Worm (Caenorhabditis elegans): Measurements from ENCODE around the gene fbxb-17.
A peak's percentile ranks its signal among the peaks of the same experiment; 100 is the strongest.
"Not testable (repeated sequence)": the region's sequence is repeated elsewhere in the genome, so short reads cannot be mapped to it uniquely, and the experiment has no call there.

Gene fbxb-17

DNA sequence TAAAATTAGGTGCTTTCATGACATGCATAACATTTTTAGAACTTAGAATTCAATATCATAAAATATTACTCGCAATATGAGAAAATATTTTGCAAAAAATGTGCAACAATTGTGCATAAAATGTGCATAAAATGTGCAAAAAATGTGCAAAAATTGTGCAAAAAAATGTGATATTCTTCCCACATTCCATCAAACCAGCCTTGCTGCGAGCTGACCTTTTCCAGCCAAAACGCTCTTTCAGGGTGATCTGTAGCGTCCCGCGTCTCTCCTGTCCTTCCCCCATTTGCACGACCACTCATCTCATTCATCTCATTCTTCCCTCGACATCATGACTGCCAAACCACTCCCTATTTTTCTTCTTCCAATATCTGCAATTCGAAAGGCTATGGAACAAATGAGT, at the start of gene fbxb-17:
Gene fbxb-17 (plus strand): TSS at position 301 of the 400 bp plus-strand sequence.
- TF ChIP-seq nhr-23 (tag; optimal IDR thresholded peaks at IDR 0.05) = peak; percentile 1
- no peak for TF ChIP-seq lin-39 (tag; optimal IDR thresholded peaks at IDR 0.05)

DNA sequence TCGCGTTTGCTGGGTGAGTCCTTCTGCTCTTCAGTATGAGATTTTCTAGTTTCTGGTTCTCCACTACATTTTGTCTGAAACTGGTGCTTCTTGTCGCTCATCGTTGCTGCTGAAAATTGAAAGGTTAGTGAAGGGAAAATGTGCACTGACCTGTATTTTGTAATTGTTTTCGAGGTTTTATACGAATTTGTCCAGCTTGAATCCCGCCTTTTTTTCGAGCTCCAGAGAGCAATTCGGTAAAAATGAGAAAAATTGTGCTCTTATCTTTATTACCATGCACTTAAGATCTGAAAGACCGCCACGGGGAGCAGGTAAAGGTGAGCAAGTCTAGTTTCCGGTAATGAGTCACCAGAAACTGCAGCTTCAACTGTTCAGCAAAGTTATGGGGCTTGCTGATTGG, 48.4 kb upstream of the fbxb-17 start, which contains the start of gene C08E3.15:
Gene C08E3.15 (minus strand): TSS at position 101 of the 400 bp plus-strand sequence.
- TF ChIP-seq zag-1, ceh-16, R02D3.7 (tag; optimal IDR thresholded peaks at IDR 0.05): not testable (repeated sequence)

DNA sequence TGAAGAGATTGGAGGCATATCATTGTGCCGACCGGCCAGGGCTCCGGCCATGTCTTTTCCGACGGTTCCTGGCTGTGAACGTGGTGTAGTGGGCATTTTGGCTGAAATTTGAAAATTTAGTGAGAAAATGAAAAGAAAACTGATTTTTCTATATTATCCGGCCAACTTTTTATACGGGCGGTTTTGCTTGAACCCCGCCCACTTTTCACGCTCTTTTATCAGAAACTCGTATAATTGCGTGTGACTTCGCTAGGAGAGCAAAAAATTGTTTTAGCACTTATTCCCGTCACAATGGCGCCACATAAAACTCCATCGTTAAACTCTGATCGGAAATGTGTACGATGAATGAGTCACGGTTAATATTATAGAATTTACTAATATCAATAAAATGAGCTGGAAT, 44.0 kb upstream of the fbxb-17 start, which contains the start of gene C08E3.13:
Gene C08E3.13 (minus strand): TSS at position 101 of the 400 bp plus-strand sequence.
- not testable (repeated sequence) for TF ChIP-seq nhr-12, nhr-25, C34F6.9 (tag; optimal IDR thresholded peaks at IDR 0.05)

DNA sequence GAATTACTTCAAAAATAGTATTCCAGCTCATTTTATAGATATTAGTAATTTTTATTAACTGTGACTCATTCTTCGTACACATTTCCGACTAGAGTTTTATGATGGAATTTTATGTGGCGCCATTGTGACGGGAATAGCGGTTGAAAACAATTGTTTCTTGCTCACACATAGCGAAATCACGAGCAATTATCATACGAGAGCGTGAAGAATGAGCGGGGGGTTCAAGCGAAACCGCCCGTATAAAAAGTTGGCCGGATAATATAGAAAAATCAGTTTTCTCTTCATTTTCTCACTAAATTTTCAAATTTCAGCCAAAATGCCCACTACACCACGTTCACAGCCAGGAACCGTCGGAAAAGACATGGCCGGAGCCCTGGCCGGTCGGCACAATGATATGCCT, 42.7 kb upstream of the fbxb-17 start, which contains the start of gene C08E3.1:
Gene C08E3.1 (plus strand): TSS at position 301 of the 400 bp plus-strand sequence.
- not testable (repeated sequence) for TF ChIP-seq alr-1 (tag; optimal IDR thresholded peaks at IDR 0.05); crh-2 (tag; optimal IDR thresholded peaks at IDR 0.05); Y55F3AM.14 (GFP tag; optimal IDR thresholded peaks at IDR 0.05)

DNA sequence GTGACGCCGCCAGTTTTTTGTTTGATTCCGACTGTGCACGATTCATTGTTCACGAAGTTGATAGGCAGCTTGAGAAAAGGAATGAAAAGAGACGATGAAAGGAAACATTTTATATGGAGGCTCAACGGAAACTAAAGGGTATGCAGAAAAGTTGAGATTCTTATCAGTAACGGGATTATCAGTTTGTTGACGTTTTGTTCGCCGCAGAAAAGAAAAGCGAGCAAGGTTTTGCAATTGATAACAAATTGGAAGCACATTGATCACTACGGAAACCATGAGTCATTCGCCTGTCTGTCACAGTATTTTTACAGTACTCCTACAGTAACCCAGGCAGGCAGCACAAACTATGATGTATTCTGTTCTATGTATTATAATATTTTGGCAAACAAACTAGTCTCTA, 40.2 kb upstream of the fbxb-17 start:
- TF ChIP-seq ceh-16 (tag; optimal IDR thresholded peaks at IDR 0.05) = no peak
- no peak for TF ChIP-seq nhr-21 (tag; optimal IDR thresholded peaks at IDR 0.05)
- no peak for TF ChIP-seq lin-11 (tag; optimal IDR thresholded peaks at IDR 0.05)
- no peak for TF ChIP-seq lin-13 (GFP tag; optimal IDR thresholded peaks at IDR 0.05)
- peak; percentile 41 for TF ChIP-seq fos-1 (tag; optimal IDR thresholded peaks at IDR 0.05)

DNA sequence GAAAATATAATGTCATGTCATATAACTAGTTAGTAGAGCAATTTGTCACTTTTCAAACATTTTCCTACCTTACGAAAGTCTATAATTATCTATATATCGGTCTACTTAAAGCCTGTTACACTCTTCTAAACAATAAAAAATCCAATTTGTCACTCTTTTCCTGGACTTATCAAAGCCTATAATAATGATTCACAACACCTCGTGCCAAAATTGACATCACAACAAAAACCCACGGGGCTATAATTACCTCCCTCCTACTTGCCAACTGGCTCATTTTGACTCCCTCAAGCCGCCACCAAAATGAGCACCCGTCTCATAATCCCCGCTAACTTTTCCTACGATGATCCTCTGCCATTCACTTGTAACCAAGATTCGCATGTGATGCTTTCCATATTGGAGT, 39.8 kb upstream of the fbxb-17 start, which contains the start of gene srg-20:
Gene srg-20 (plus strand): TSS at position 301 of the 400 bp plus-strand sequence.
- not testable (repeated sequence) for TF ChIP-seq sem-4, mab-5, gmeb-1 (tag; optimal IDR thresholded peaks at IDR 0.05)

DNA sequence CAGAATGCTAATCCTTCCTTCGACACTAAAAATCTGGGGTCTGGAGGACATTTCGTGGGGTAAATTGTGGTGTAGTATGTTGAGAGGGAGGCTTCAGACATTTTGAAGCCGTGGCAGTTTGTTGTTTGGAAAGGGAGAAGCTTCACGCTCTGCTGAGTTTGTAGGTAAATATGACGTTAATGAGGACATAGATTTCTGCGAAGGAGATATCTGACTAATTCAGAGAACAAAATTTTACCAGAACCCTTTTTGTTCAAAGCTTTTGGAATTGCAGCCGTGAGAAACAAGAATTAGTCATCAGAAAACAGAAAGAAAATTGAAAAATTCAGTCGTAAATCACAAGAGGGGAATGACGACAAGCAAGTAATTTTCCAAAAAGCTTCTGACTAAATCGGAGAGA, 35.7 kb upstream of the fbxb-17 start, which contains the start of gene srh-72:
Gene srh-72 (minus strand): TSS at position 101 of the 400 bp plus-strand sequence.
- TF ChIP-seq blmp-1 (tag; optimal IDR thresholded peaks at IDR 0.05; ENCODE audit: insufficient read depth) (no peak), snpc-4 (tag; optimal IDR thresholded peaks at IDR 0.05) (no peak), F13H6.1 (tag; optimal IDR thresholded peaks at IDR 0.05) (no peak), elt-3 (tag; optimal IDR thresholded peaks at IDR 0.05) (no peak), lin-11 (tag; optimal IDR thresholded peaks at IDR 0.05) (no peak), nhr-237 (tag; optimal IDR thresholded peaks at IDR 0.05) (no peak), Y55F3AM.14 (GFP tag; optimal IDR thresholded peaks at IDR 0.05) (no peak), ztf-4 (tag; optimal IDR thresholded peaks at IDR 0.05) (no peak), nhr-129 (tag; optimal IDR thresholded peaks at IDR 0.05) (no peak), nhr-11 (tag; optimal IDR thresholded peaks at IDR 0.05) (no peak), fos-1 (tag; optimal IDR thresholded peaks at IDR 0.05) (no peak), dmd-4 (tag; optimal IDR thresholded peaks at IDR 0.05) (no peak), crh-2 (tag; optimal IDR thresholded peaks at IDR 0.05) (no peak), mab-5 (tag; optimal IDR thresholded peaks at IDR 0.05) (no peak)

DNA sequence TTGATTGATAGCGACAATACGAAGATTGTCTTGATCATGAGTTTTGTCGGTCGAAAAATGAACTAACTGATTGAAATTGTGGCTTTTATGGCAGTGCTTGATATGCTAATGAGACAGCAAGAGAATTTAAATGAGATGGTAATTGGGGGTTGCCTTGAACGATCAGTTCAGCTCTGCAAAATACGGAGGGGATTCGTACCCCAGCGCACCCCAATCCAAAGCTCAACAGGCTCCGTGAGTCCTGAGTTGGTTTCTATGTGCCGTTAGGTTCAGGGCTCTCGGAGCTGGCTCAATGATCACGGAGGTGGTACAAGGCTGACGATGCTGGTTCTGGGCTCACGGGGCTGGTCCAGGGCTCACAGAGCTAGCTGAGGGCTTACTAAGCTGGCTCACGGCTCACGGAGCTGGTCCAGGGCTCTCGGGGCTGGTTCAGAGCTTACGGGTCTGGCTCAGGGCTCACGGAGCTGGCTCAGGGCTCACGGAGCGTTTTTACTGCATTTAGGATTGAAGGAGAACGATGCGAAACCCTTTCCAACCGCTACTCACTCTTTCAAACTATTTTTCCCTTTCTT, 31.3 kb upstream of the fbxb-17 start, which contains the start of gene ZC204.6:
Gene ZC204.6 (minus strand): TSS at position 51 of the 572 bp plus-strand sequence.
- no peak for TF ChIP-seq lin-13 (GFP tag; optimal IDR thresholded peaks at IDR 0.05)
- TF ChIP-seq F13H6.1 (tag; optimal IDR thresholded peaks at IDR 0.05) = no peak
- no peak for TF ChIP-seq ceh-16 (tag; optimal IDR thresholded peaks at IDR 0.05)
- TF ChIP-seq nhr-6 (tag; optimal IDR thresholded peaks at IDR 0.05) = no peak
- no peak for TF ChIP-seq egl-27 (tag; optimal IDR thresholded peaks at IDR 0.05)
- TF ChIP-seq ceh-82 (tag; optimal IDR thresholded peaks at IDR 0.05) = no peak
- TF ChIP-seq peb-1 (tag; optimal IDR thresholded peaks at IDR 0.05) = no peak
- TF ChIP-seq ztf-1 (GFP tag; conservative IDR thresholded peaks at IDR 0.05) = no peak
- TF ChIP-seq nhr-237 (tag; optimal IDR thresholded peaks at IDR 0.05) = no peak
- TF ChIP-seq lsy-2 (tag; optimal IDR thresholded peaks at IDR 0.05) = no peak
- no peak for TF ChIP-seq R02D3.7 (tag; optimal IDR thresholded peaks at IDR 0.05)
- TF ChIP-seq nhr-77 (tag; optimal IDR thresholded peaks at IDR 0.05) = no peak
- TF ChIP-seq sma-3 (GFP tag; optimal IDR thresholded peaks at IDR 0.05) = no peak
- no peak for TF ChIP-seq gmeb-1 (tag; optimal IDR thresholded peaks at IDR 0.05)
- no peak for TF ChIP-seq ztf-11 (tag; optimal IDR thresholded peaks at IDR 0.05)
- TF ChIP-seq mbf-1 (tag; optimal IDR thresholded peaks at IDR 0.05) = no peak
- no peak for TF ChIP-seq elt-1 (tag; optimal IDR thresholded peaks at IDR 0.05)
- TF ChIP-seq mab-5 (tag; optimal IDR thresholded peaks at IDR 0.05) = no peak
- TF ChIP-seq nhr-23 (tag; optimal IDR thresholded peaks at IDR 0.05) = no peak

Measured in whole organism, L2 larva.